Worm (Caenorhabditis elegans): ENCODE data around the gene odr-7.

odr-7 gene

DNA sequence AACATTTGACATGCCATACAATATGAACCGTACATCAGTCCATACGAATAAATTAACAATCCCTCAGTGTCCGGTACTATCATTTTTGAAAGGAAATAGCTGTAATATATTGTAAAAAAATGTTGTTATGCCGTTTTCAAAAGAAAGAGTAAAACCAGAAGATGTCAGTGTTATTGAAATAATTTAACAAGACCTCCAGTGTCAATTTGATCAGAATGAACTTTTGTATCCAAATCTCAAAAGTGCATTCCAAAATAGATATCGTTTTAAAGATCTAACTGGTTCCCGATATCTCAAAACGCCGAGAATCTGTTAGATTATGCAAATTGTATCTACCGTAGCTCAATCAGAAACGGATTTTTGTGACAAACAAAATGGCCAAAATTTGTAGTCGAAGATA is at the start of gene odr-7:
odr-7 (minus strand) TSS at position 101 of the 400 bp plus-strand sequence.
- no peak for TF ChIP-seq pax-1 (tag; optimal IDR thresholded peaks at IDR 0.05)
- no peak for TF ChIP-seq K09A11.1 (tag; optimal IDR thresholded peaks at IDR 0.05; ENCODE audit: insufficient read depth)
- TF ChIP-seq hlh-8 (tag; optimal IDR thresholded peaks at IDR 0.05): no peak
- no peak for TF ChIP-seq fkh-10 (GFP tag; optimal IDR thresholded peaks at IDR 0.05)
- no peak for TF ChIP-seq lin-11 (tag; optimal IDR thresholded peaks at IDR 0.05)
- TF ChIP-seq ceh-14 (tag; optimal IDR thresholded peaks at IDR 0.05): no peak

DNA sequence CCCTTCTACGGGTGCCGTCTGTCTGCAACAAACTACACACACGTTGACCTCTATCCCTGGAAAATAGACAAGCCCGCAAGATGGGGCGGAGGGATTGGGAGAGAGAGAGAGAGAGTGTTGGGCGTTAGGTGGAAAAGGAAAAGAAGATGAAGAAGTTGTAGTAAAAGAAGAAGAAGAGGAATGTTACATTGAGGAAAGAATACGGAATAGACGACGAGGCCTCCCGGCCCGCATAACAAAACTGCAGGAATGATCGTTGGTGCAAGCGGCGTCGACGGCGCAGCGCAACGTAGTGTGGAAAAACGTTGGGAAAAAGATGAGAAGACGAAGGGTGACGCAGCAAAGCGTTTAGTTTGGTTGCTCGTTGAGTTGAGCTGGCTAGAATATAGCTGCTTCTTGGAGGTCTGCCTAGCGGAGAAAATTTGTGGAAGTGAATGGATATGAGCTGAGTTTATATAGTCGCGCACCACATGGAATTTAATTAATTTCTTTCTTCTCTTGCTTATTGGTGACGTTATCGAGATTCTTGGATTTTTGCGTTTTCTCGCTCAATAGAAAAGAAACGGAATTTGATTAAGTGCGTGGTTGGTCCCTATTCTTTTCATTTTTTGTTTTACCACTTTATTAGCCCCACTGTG is 48.8 kb upstream of the odr-7 start:
- no peak for TF ChIP-seq ceh-24 (tag; optimal IDR thresholded peaks at IDR 0.05)
- TF ChIP-seq elt-2 (tag; optimal IDR thresholded peaks at IDR 0.05): no peak
- no peak for TF ChIP-seq madf-2 (tag; optimal IDR thresholded peaks at IDR 0.05)
- peak; percentile 65 for TF ChIP-seq nfya-1 (tag; optimal IDR thresholded peaks at IDR 0.05)
- TF ChIP-seq ceh-22 (tag; optimal IDR thresholded peaks at IDR 0.05): no peak
- TF ChIP-seq ceh-6 (GFP tag; optimal IDR thresholded peaks at IDR 0.05): no peak
- peak; percentile 37 for TF ChIP-seq hlh-8 (tag; optimal IDR thresholded peaks at IDR 0.05)
- TF ChIP-seq hlh-13 (GFP tag; optimal IDR thresholded peaks at IDR 0.05): no peak
- no peak for TF ChIP-seq hlh-15 (tag; optimal IDR thresholded peaks at IDR 0.05)
- TF ChIP-seq fax-1 (tag; optimal IDR thresholded peaks at IDR 0.05): no peak
- TF ChIP-seq C38D4.7 (GFP tag; optimal IDR thresholded peaks at IDR 0.05): peak; percentile 23
- peak; percentile 54 for TF ChIP-seq ceh-31 (tag; optimal IDR thresholded peaks at IDR 0.05)
- no peak for TF ChIP-seq ama-1 (optimal IDR thresholded peaks at IDR 0.05)
- TF ChIP-seq unc-42 (tag; optimal IDR thresholded peaks at IDR 0.05): peak; percentile 92
- TF ChIP-seq pha-4 (tag; optimal IDR thresholded peaks at IDR 0.05): no peak
- TF ChIP-seq K09A11.1 (tag; optimal IDR thresholded peaks at IDR 0.05; ENCODE audit: insufficient read depth): no peak
- TF ChIP-seq dve-1 (tag; optimal IDR thresholded peaks at IDR 0.05): no peak
- no peak for TF ChIP-seq odd-2 (tag; optimal IDR thresholded peaks at IDR 0.05)
- TF ChIP-seq sox-2 (GFP tag; IDR thresholded peaks at IDR 0.05): no peak
- no peak for TF ChIP-seq nhr-11 (tag; optimal IDR thresholded peaks at IDR 0.05)
- no peak for TF ChIP-seq pqm-1 (tag; optimal IDR thresholded peaks at IDR 0.05)
- TF ChIP-seq lim-6 (tag; optimal IDR thresholded peaks at IDR 0.05): no peak
- TF ChIP-seq sox-4 (tag; optimal IDR thresholded peaks at IDR 0.05): no peak
- TF ChIP-seq dmd-4 (tag; optimal IDR thresholded peaks at IDR 0.05; ENCODE audit: borderline replicate concordance): no peak
- TF ChIP-seq ceh-19 (GFP tag; optimal IDR thresholded peaks at IDR 0.05): no peak
- no peak for TF ChIP-seq syd-9 (tag; optimal IDR thresholded peaks at IDR 0.05)
- TF ChIP-seq ceh-48 (tag; optimal IDR thresholded peaks at IDR 0.05): no peak
- peak; percentile 70 for TF ChIP-seq rnt-1 (tag; optimal IDR thresholded peaks at IDR 0.05)
- TF ChIP-seq pat-9 (tag; optimal IDR thresholded peaks at IDR 0.05): no peak
- TF ChIP-seq eyg-1 (tag; optimal IDR thresholded peaks at IDR 0.05): no peak
- TF ChIP-seq fkh-10 (GFP tag; optimal IDR thresholded peaks at IDR 0.05): no peak
- TF ChIP-seq pros-1 (tag; optimal IDR thresholded peaks at IDR 0.05): no peak
- TF ChIP-seq C08G9.2 (tag; optimal IDR thresholded peaks at IDR 0.05): no peak
- TF ChIP-seq ceh-9 (tag; optimal IDR thresholded peaks at IDR 0.05): no peak
- peak; percentile 84 for TF ChIP-seq ceh-18 (tag; optimal IDR thresholded peaks at IDR 0.05)
- peak; percentile 37 for TF ChIP-seq ceh-34 (tag; optimal IDR thresholded peaks at IDR 0.05)
- peak; percentile 77 for TF ChIP-seq tbx-2 (tag; optimal IDR thresholded peaks at IDR 0.05)
- peak; percentile 73 for TF ChIP-seq ceh-14 (tag; optimal IDR thresholded peaks at IDR 0.05)
- no peak for TF ChIP-seq gmeb-2 (tag; optimal IDR thresholded peaks at IDR 0.05)
- no peak for TF ChIP-seq sdc-2 (tag; optimal IDR thresholded peaks at IDR 0.05)
- TF ChIP-seq F13H6.1 (tag; optimal IDR thresholded peaks at IDR 0.05): peak; percentile 51
- TF ChIP-seq ceh-45 (GFP tag; IDR thresholded peaks at IDR 0.05): no peak
- TF ChIP-seq tbx-7 (tag; optimal IDR thresholded peaks at IDR 0.05): no peak
- no peak for TF ChIP-seq hlh-6 (tag; optimal IDR thresholded peaks at IDR 0.05)
- TF ChIP-seq unc-55 (GFP tag; optimal IDR thresholded peaks at IDR 0.05): peak; percentile 45
- TF ChIP-seq npax-4 (tag; optimal IDR thresholded peaks at IDR 0.05): no peak
- no peak for TF ChIP-seq ttx-3 (tag; optimal IDR thresholded peaks at IDR 0.05)
- no peak for TF ChIP-seq ref-2 (tag; optimal IDR thresholded peaks at IDR 0.05)

All from whole organism, late embryonic.